Fruit fly (Drosophila melanogaster) whole organism, embryonic: ENCODE results near the gene yellow-g.

Source experiments
- B-H1 ChIP-seq: fragments of 200-800 bp; sonication (Bioruptor generic); IDR thresholded peaks from 3 replicates; pipeline ENCODE4 v1.3.6; 2022; ENCODE audit warnings: missing biosample characterization, missing genetic modification characterization
- Bdp1 ChIP-seq: fragments of 200-800 bp; sonication (Bioruptor generic); optimal IDR thresholded peaks from 3 replicates; lab custom pipeline; 2016; ENCODE audit warnings: missing biosample characterization, missing genetic modification characterization
- Bteb2 ChIP-seq: fragments of 200-800 bp; sonication (Bioruptor generic); optimal IDR thresholded peaks from 2 replicates; lab custom pipeline; 2016; ENCODE audit warnings: missing biosample characterization, missing genetic modification characterization
- CG10209 ChIP-seq: fragments of 200-800 bp; sonication (Bioruptor generic); optimal IDR thresholded peaks from 3 replicates; lab custom pipeline; 2017; ENCODE audit warnings: missing biosample characterization, mild to moderate bottlenecking, missing genetic modification characterization, missing genetic modification reagents
- CG1233 ChIP-seq: fragments of 200-800 bp; sonication (Bioruptor generic); optimal IDR thresholded peaks from 4 replicates; lab custom pipeline; 2018; ENCODE audit warnings: missing biosample characterization, mild to moderate bottlenecking, missing genetic modification characterization
- CG12659 ChIP-seq: fragments of 200-800 bp; sonication (Bioruptor generic); optimal IDR thresholded peaks from 3 replicates; lab custom pipeline; 2017; ENCODE audit warnings: mild to moderate bottlenecking, missing biosample characterization, missing genetic modification reagents, missing genetic modification characterization
- CG14050 ChIP-seq: fragments of 200-800 bp; sonication (Bioruptor generic); IDR thresholded peaks from 3 replicates; pipeline ENCODE4 v1.3.6; 2022; ENCODE audit warnings: missing biosample characterization, missing genetic modification characterization
- CG15601 ChIP-seq: fragments of 200-800 bp; sonication (Bioruptor generic); optimal IDR thresholded peaks from 3 replicates; lab custom pipeline; 2019; ENCODE audit warnings: missing biosample characterization, mild to moderate bottlenecking, missing genetic modification characterization, moderate library complexity
- CG16779 ChIP-seq: fragments of 200-800 bp; sonication (Bioruptor generic); IDR thresholded peaks from 2 replicates; pipeline ENCODE4 v1.3.6; 2022; ENCODE audit warnings: missing biosample characterization, missing genetic modification characterization
- CG16813 ChIP-seq: fragments of 200-800 bp; sonication (Bioruptor generic); IDR thresholded peaks from 3 replicates; pipeline ENCODE4 v1.3.6; 2022; ENCODE audit warnings: missing biosample characterization, missing genetic modification characterization; ENCODE audit not compliant: partially characterized antibody
- CG17829 ChIP-seq: fragments of 200-800 bp; optimal IDR thresholded peaks from 2 replicates; lab custom pipeline; 2019; ENCODE audit warnings: missing biosample characterization, mild to moderate bottlenecking, missing genetic modification characterization, moderate library complexity
- CG18764 ChIP-seq: fragments of 200-800 bp; sonication (Bioruptor generic); optimal IDR thresholded peaks from 3 replicates; lab custom pipeline; 2016; ENCODE audit warnings: missing biosample characterization, missing genetic modification characterization
- CG2116 ChIP-seq: fragments of 200-800 bp; sonication (Bioruptor generic); optimal IDR thresholded peaks from 3 replicates; lab custom pipeline; 2018; ENCODE audit warnings: missing biosample characterization, mild to moderate bottlenecking, missing genetic modification characterization
- CG31224 ChIP-seq: fragments of 200-800 bp; sonication (Bioruptor generic); IDR thresholded peaks from 2 replicates; pipeline ENCODE4 v1.3.6; 2022; ENCODE audit warnings: missing biosample characterization, missing genetic modification characterization
- CG33213 ChIP-seq: fragments of 200-800 bp; sonication (Bioruptor generic); optimal IDR thresholded peaks from 3 replicates; lab custom pipeline; 2016; ENCODE audit warnings: missing biosample characterization, missing genetic modification characterization
- CG34224 ChIP-seq: fragments of 200-800 bp; sonication (Bioruptor generic); IDR thresholded peaks from 3 replicates; pipeline ENCODE4 v1.3.6; 2022; ENCODE audit warnings: missing biosample characterization, missing genetic modification characterization; ENCODE audit not compliant: partially characterized antibody
- CG4360 ChIP-seq: fragments of 200-800 bp; sonication (Bioruptor generic); IDR thresholded peaks from 2 replicates; pipeline ENCODE4 v1.3.6; 2022; ENCODE audit warnings: missing biosample characterization, missing genetic modification characterization
- CG6175 ChIP-seq: fragments of 200-800 bp; sonication (Bioruptor generic); IDR thresholded peaks from 3 replicates; pipeline ENCODE4 v1.3.6; 2022; ENCODE audit warnings: missing biosample characterization, missing genetic modification characterization
- CG6791 ChIP-seq: fragments of 200-800 bp; sonication (Bioruptor generic); IDR thresholded peaks from 3 replicates; pipeline ENCODE4 v1.3.6; 2022; ENCODE audit warnings: missing biosample characterization, missing genetic modification characterization; ENCODE audit not compliant: partially characterized antibody
- CG7372 ChIP-seq: fragments of 200-800 bp; sonication (Bioruptor generic); IDR thresholded peaks from 2 replicates; pipeline ENCODE4 v1.3.6; 2022; ENCODE audit warnings: missing biosample characterization, missing genetic modification characterization
- CG9437 ChIP-seq: fragments of 200-800 bp; sonication (Bioruptor generic); optimal IDR thresholded peaks from 2 replicates; lab custom pipeline; 2018; ENCODE audit warnings: missing biosample characterization, mild to moderate bottlenecking, missing genetic modification characterization
- CG9609 ChIP-seq: fragments of 200-800 bp; sonication (Bioruptor generic); optimal IDR thresholded peaks from 3 replicates; lab custom pipeline; 2016; ENCODE audit warnings: missing biosample characterization, missing genetic modification characterization
- D ChIP-seq, 2 experiments: fragments of 200-800 bp in 1 of 2; fragments of >200 bp in 1 of 2; sonication (Bioruptor generic) in 1 of 2; optimal IDR thresholded peaks; 2 replicates in 1 of 2; 3 replicates in 1 of 2; lab custom pipeline; 2017; ENCODE audit warnings: mild to moderate bottlenecking in 1 of 2, missing biosample characterization in 1 of 2, missing genetic modification characterization in 1 of 2, missing genetic modification reagents in 1 of 2
- ERR ChIP-seq: fragments of 200-800 bp; sonication (Bioruptor generic); optimal IDR thresholded peaks from 2 replicates; lab custom pipeline; 2016; ENCODE audit warnings: missing biosample characterization, missing genetic modification characterization
- Eip74EF ChIP-seq, 2 experiments: fragments of 200-800 bp in 1 of 2; fragments of >200 bp in 1 of 2; sonication (Bioruptor generic) in 1 of 2; optimal IDR thresholded peaks; 2 replicates each; lab custom pipeline; 2017 to 2019; ENCODE audit warnings: missing biosample characterization in 2 of 2, missing genetic modification characterization in 2 of 2, mild to moderate bottlenecking in 1 of 2, moderate library complexity in 1 of 2
- Fer3 ChIP-seq: fragments of 200-800 bp; sonication (Bioruptor generic); optimal IDR thresholded peaks from 2 replicates; lab custom pipeline; 2018; ENCODE audit warnings: missing biosample characterization, mild to moderate bottlenecking, missing genetic modification characterization, moderate library complexity
- Hand ChIP-seq: fragments of 200-800 bp; sonication (Bioruptor generic); optimal IDR thresholded peaks from 2 replicates; lab custom pipeline; 2017; ENCODE audit warnings: mild to moderate bottlenecking, missing biosample characterization, missing genetic modification reagents, missing genetic modification characterization
- Hmx ChIP-seq: fragments of 200-800 bp; sonication (Bioruptor generic); optimal IDR thresholded peaks from 2 replicates; lab custom pipeline; 2016; ENCODE audit warnings: missing biosample characterization, missing genetic modification characterization
- Lpt ChIP-seq: fragments of >200 bp; optimal IDR thresholded peaks from 2 replicates; lab custom pipeline; 2018; ENCODE audit warnings: missing biosample characterization, missing genetic modification characterization
- MBD-R2 ChIP-seq: fragments of 200-800 bp; sonication (Bioruptor generic); IDR thresholded peaks from 2 replicates; pipeline ENCODE4 v1.3.6; 2022; ENCODE audit warnings: missing biosample characterization, missing genetic modification characterization
- NFAT ChIP-seq: fragments of 200-800 bp; sonication (Bioruptor generic); IDR thresholded peaks from 2 replicates; pipeline ENCODE4 v1.3.6; 2022; ENCODE audit warnings: missing biosample characterization, missing genetic modification characterization
- Opbp ChIP-seq: fragments of 200-800 bp; sonication (Bioruptor generic); IDR thresholded peaks from 3 replicates; pipeline ENCODE4 v1.3.6; 2022; ENCODE audit warnings: missing biosample characterization, missing genetic modification characterization; ENCODE audit not compliant: partially characterized antibody
- ci ChIP-seq: fragments of 200-800 bp; sonication (Bioruptor generic); IDR thresholded peaks from 3 replicates; pipeline ENCODE4 v1.3.6; 2022; ENCODE audit warnings: missing biosample characterization, missing genetic modification characterization
- croc ChIP-seq: fragments of 200-800 bp; sonication (Bioruptor generic); conservative IDR thresholded peaks from 3 replicates; pipeline ENCODE4 v1.3.6; 2022; ENCODE audit warnings: missing biosample characterization, missing genetic modification characterization
- crol ChIP-seq: fragments of 200-800 bp; sonication (Bioruptor generic); IDR thresholded peaks from 2 replicates; pipeline ENCODE4 v1.3.6; 2022; ENCODE audit warnings: missing biosample characterization, missing genetic modification characterization
- dimm ChIP-seq: fragments of 200-800 bp; sonication (Bioruptor generic); IDR thresholded peaks from 2 replicates; pipeline ENCODE4 v1.3.6; 2022; ENCODE audit warnings: missing biosample characterization, missing genetic modification characterization
- gcm ChIP-seq: fragments of 200-800 bp; sonication (Bioruptor generic); optimal IDR thresholded peaks from 2 replicates; lab custom pipeline; 2019; ENCODE audit warnings: missing biosample characterization, mild to moderate bottlenecking, missing genetic modification characterization, moderate library complexity
- ham ChIP-seq: fragments of 200-800 bp; sonication (Bioruptor generic); IDR thresholded peaks from 2 replicates; pipeline ENCODE4 v1.3.6; 2022; ENCODE audit warnings: missing biosample characterization, missing genetic modification characterization
- hkb ChIP-seq, 2 experiments: fragments of 200-800 bp in 1 of 2; fragments of >200 bp in 1 of 2; sonication (Bioruptor generic) in 1 of 2; IDR thresholded peaks in 1 of 2; optimal IDR thresholded peaks in 1 of 2; 2 replicates each; pipeline versions ENCODE4 v1.3.6 to Lab custom; 2017 to 2022; ENCODE audit warnings: missing biosample characterization in 1 of 2, missing genetic modification characterization in 1 of 2
- ind ChIP-seq: fragments of 200-800 bp; sonication (Bioruptor generic); optimal IDR thresholded peaks from 3 replicates; lab custom pipeline; 2016; ENCODE audit warnings: missing biosample characterization, missing genetic modification characterization
- nerfin-2 ChIP-seq: fragments of 200-800 bp; sonication (Bioruptor generic); IDR thresholded peaks from 2 replicates; pipeline ENCODE4 v1.3.6; 2022; ENCODE audit warnings: missing biosample characterization, missing genetic modification characterization; ENCODE audit not compliant: partially characterized antibody
- onecut ChIP-seq: fragments of 200-800 bp; sonication (Bioruptor generic); IDR thresholded peaks from 2 replicates; pipeline ENCODE4 v1.3.6; 2022; ENCODE audit warnings: missing biosample characterization, missing genetic modification characterization
- prd ChIP-seq, 3 experiments: fragments of >200 bp in 2 of 3; fragments of 200-800 bp in 1 of 3; sonication (Bioruptor generic) in 1 of 3; optimal IDR thresholded peaks in 2 of 3; IDR thresholded peaks in 1 of 3; 2 replicates in 2 of 3; 3 replicates in 1 of 3; pipeline versions ENCODE4 v1.3.6 to Lab custom; 2017 to 2022; ENCODE audit warnings: missing biosample characterization in 1 of 3, missing genetic modification characterization in 1 of 3
- ro ChIP-seq: fragments of 200-800 bp; sonication (Bioruptor generic); IDR thresholded peaks from 2 replicates; pipeline ENCODE4 v1.3.6; 2022; ENCODE audit warnings: missing biosample characterization, missing genetic modification characterization
- scrt ChIP-seq: fragments of 200-800 bp; sonication (Bioruptor generic); optimal IDR thresholded peaks from 2 replicates; lab custom pipeline; 2018; ENCODE audit warnings: missing biosample characterization, mild to moderate bottlenecking, missing genetic modification characterization, moderate library complexity
- sisA ChIP-seq: fragments of 200-800 bp; sonication (Bioruptor generic); IDR thresholded peaks from 2 replicates; pipeline ENCODE4 v1.3.6; 2022; ENCODE audit warnings: missing biosample characterization, missing genetic modification characterization
- slp2 ChIP-seq: fragments of 200-800 bp; sonication (Bioruptor generic); optimal IDR thresholded peaks from 2 replicates; lab custom pipeline; 2016; ENCODE audit warnings: missing biosample characterization, missing genetic modification characterization
- stc ChIP-seq: fragments of 200-800 bp; sonication (Bioruptor generic); IDR thresholded peaks from 2 replicates; pipeline ENCODE4 v1.3.6; 2022; ENCODE audit warnings: missing biosample characterization, missing genetic modification characterization

The yellow-g gene

DNA sequence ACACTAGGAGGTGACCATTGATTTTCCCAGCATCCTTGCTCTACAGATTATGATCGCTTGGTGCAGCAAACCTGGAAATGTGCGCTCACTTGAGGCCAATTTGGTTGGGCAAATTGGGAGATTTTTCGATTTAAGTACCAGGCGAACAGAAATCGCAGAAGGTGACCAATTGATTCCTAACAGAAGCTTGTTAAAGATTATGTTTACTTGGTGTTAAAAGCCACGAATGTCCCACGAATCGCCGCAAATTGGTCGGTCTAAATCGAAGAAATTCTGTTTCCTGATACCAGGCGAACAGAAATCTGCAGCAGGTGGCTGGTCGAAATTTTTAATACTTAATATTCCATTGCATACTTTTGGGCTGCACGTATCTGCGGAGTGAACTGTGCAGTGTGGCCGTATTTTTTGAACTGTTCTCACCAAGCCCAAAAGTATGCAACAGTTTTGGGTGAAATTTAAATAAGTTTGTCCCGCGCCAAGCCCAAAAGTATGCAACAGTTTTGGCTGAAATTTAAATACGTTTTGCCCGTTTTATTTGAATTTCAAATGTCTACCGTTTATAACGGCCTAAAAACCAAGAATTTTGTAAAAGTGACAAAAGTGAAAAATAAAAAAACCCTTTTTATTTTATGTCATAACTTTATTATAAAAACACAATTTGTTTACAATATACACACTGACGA, 28.6 kb downstream of the yellow-g start, which contains the start of gene CG32301 (continued):
- TF ChIP-seq hkb (optimal IDR thresholded peaks at IDR 0.05; lab: Kevin White, UChicago) (peak; percentile 80), hkb (GFP tag; IDR thresholded peaks at IDR 0.05; lab: Robert Waterston, UW) (no peak), CG10209 (no peak), croc (no peak), CG6175 (GFP tag; lab: Robert Waterston, UW) (no peak), Eip74EF (GFP tag; optimal IDR thresholded peaks at IDR 0.05; lab: Kevin White, UChicago) (no peak), D (optimal IDR thresholded peaks at IDR 0.05; lab: Kevin White, UChicago) (no peak), D (GFP tag; optimal IDR thresholded peaks at IDR 0.05; lab: Kevin White, UChicago) (no peak), ham (GFP tag; lab: Robert Waterston, UW) (no peak), CG31224 (GFP tag; lab: Robert Waterston, UW) (peak; percentile 99), Hmx (GFP tag; lab: Kevin White, UChicago) (no peak), crol (GFP tag; lab: Robert Waterston, UW) (no peak), CG18764 (GFP tag; lab: Kevin White, UChicago) (no peak), gcm (no peak), NFAT (GFP tag; lab: Robert Waterston, UW) (no peak), Bdp1 (GFP tag; lab: Kevin White, UChicago) (no peak), Bteb2 (GFP tag; lab: Kevin White, UChicago) (no peak), CG12659 (no peak), CG17829 (tag; lab: Kevin White, UChicago) (no peak), CG14050 (GFP tag; lab: Robert Waterston, UW) (no peak), ci (GFP tag; lab: Robert Waterston, UW) (no peak), onecut (peak; percentile 43), dimm (GFP tag; lab: Robert Waterston, UW) (no peak), CG33213 (GFP tag; lab: Kevin White, UChicago) (peak; percentile 88), CG9609 (no peak), scrt (GFP tag; lab: Kevin White, UChicago) (no peak), CG2116 (GFP tag; lab: Kevin White, UChicago) (no peak), CG16779 (GFP tag; lab: Robert Waterston, UW) (no peak), CG9437 (GFP tag; lab: Kevin White, UChicago) (no peak), CG15601 (tag; lab: Kevin White, UChicago) (no peak), prd (optimal IDR thresholded peaks at IDR 0.05; lab: Kevin White, UChicago) (no peak), prd (GFP tag; IDR thresholded peaks at IDR 0.05; lab: Robert Waterston, UW) (no peak), sisA (GFP tag; lab: Robert Waterston, UW) (no peak), stc (GFP tag; lab: Robert Waterston, UW) (peak; percentile 41; the same call in 1 of the 2 replicates), Fer3 (no peak), Lpt (no peak), CG34224 (GFP tag; lab: Robert Waterston, UW) (peak; percentile 48; the same call in 2 of the 3 replicates), ERR (GFP tag; lab: Kevin White, UChicago) (no peak), CG16813 (GFP tag; lab: Robert Waterston, UW) (0 out of 3 replicates have a peak, but pooled peaks have one; percentile 18), CG6791 (GFP tag; lab: Robert Waterston, UW) (peak; percentile 83), Opbp (GFP tag; lab: Robert Waterston, UW) (peak; percentile 71; the same call in 2 of the 3 replicates), ind (no peak), CG1233 (GFP tag; lab: Kevin White, UChicago) (no peak), CG4360 (GFP tag; lab: Robert Waterston, UW) (no peak), B-H1 (GFP tag; lab: Robert Waterston, UW) (no peak), slp2 (GFP tag; lab: Kevin White, UChicago) (no peak), nerfin-2 (GFP tag; lab: Robert Waterston, UW) (peak; percentile 41; the same call in 1 of the 2 replicates), CG7372 (GFP tag; lab: Robert Waterston, UW) (no peak), ro (no peak), MBD-R2 (GFP tag; lab: Robert Waterston, UW) (no peak), Hand (GFP tag; lab: Kevin White, UChicago) (no peak)
